Worm (Caenorhabditis elegans): ENCODE results near the gene C27D9.2.

ce11 chrII:4728687-4729086 is 28.0 kb downstream of the C27D9.2 start:
- TF ChIP-seq tbx-2 (tag; optimal IDR thresholded peaks at IDR 0.05) (no peak), K09A11.1 (tag; optimal IDR thresholded peaks at IDR 0.05; ENCODE audit: insufficient read depth) (no peak), ref-2 (tag; optimal IDR thresholded peaks at IDR 0.05) (no peak), K02D7.2 (tag; optimal IDR thresholded peaks at IDR 0.05) (no peak), T23F11.4 (GFP tag; optimal IDR thresholded peaks at IDR 0.05) (no peak)

All from whole organism, late embryonic.